Fruit fly (Drosophila melanogaster) whole organism, embryonic: ENCODE data around the gene Bem46.

ENCODE experiments used
- B-H2 ChIP-seq: fragments of 200-800 bp; sonication (Bioruptor generic); optimal IDR thresholded peaks from 2 replicates; lab custom pipeline; 2018; ENCODE audit warnings: missing biosample characterization, mild to moderate bottlenecking, missing genetic modification characterization
- Blimp-1 ChIP-seq: fragments of 200-800 bp; sonication (Bioruptor generic); optimal IDR thresholded peaks from 3 replicates; lab custom pipeline; 2018; ENCODE audit warnings: missing biosample characterization, missing genetic modification characterization, mild to moderate bottlenecking, moderate library complexity, missing genetic modification reagents
- CG10147 ChIP-seq: fragments of 200-800 bp; sonication (Bioruptor generic); optimal IDR thresholded peaks from 2 replicates; lab custom pipeline; 2019; ENCODE audit warnings: missing biosample characterization, mild to moderate bottlenecking, missing genetic modification characterization, moderate library complexity
- CG10209 ChIP-seq: fragments of 200-800 bp; sonication (Bioruptor generic); optimal IDR thresholded peaks from 3 replicates; lab custom pipeline; 2017; ENCODE audit warnings: missing biosample characterization, mild to moderate bottlenecking, missing genetic modification characterization, missing genetic modification reagents
- CG10274 ChIP-seq: fragments of 200-800 bp; sonication (Bioruptor generic); optimal IDR thresholded peaks from 3 replicates; lab custom pipeline; 2017; ENCODE audit warnings: missing biosample characterization, mild to moderate bottlenecking, missing genetic modification characterization
- CG11247 ChIP-seq: fragments of 200-800 bp; sonication (Bioruptor generic); IDR thresholded peaks from 2 replicates; pipeline ENCODE4 v1.3.6; 2022; ENCODE audit warnings: missing biosample characterization, missing genetic modification characterization
- CG11398 ChIP-seq: fragments of 200-800 bp; sonication (Bioruptor generic); optimal IDR thresholded peaks from 2 replicates; lab custom pipeline; 2016; ENCODE audit warnings: missing biosample characterization, missing genetic modification characterization
- CG11504 ChIP-seq: fragments of 200-800 bp; sonication (Bioruptor generic); optimal IDR thresholded peaks from 3 replicates; lab custom pipeline; 2019; ENCODE audit warnings: missing biosample characterization, mild to moderate bottlenecking, missing genetic modification characterization, moderate library complexity
- CG12104 ChIP-seq: fragments of 200-800 bp; sonication (Bioruptor generic); optimal IDR thresholded peaks from 3 replicates; lab custom pipeline; 2016; ENCODE audit warnings: missing biosample characterization, missing genetic modification characterization
- CG13624 ChIP-seq: fragments of 200-800 bp; sonication (Bioruptor generic); optimal IDR thresholded peaks from 2 replicates; lab custom pipeline; 2016; ENCODE audit warnings: missing biosample characterization, missing genetic modification characterization
- CG14014 ChIP-seq: fragments of 200-800 bp; sonication (Bioruptor generic); IDR thresholded peaks from 2 replicates; pipeline ENCODE4 v1.3.6; 2022; ENCODE audit warnings: missing biosample characterization, missing genetic modification characterization
- CG1603 ChIP-seq: fragments of 200-800 bp; sonication (Bioruptor generic); optimal IDR thresholded peaks from 2 replicates; lab custom pipeline; 2019; ENCODE audit warnings: missing biosample characterization, mild to moderate bottlenecking, missing genetic modification characterization, moderate library complexity
- CG17361 ChIP-seq: fragments of 200-800 bp; sonication (Bioruptor generic); IDR thresholded peaks from 3 replicates; pipeline ENCODE4 v1.3.6; 2022; ENCODE audit warnings: missing biosample characterization, missing genetic modification characterization
- CG18262 ChIP-seq: fragments of 200-800 bp; optimal IDR thresholded peaks from 3 replicates; lab custom pipeline; 2019; ENCODE audit warnings: missing biosample characterization, mild to moderate bottlenecking, missing genetic modification characterization, moderate library complexity
- CG2116 ChIP-seq: fragments of 200-800 bp; sonication (Bioruptor generic); optimal IDR thresholded peaks from 3 replicates; lab custom pipeline; 2018; ENCODE audit warnings: missing biosample characterization, mild to moderate bottlenecking, missing genetic modification characterization
- CG3065 ChIP-seq: fragments of 200-800 bp; sonication (Bioruptor generic); optimal IDR thresholded peaks from 2 replicates; lab custom pipeline; 2016; ENCODE audit warnings: missing biosample characterization, missing genetic modification characterization
- CG3281 ChIP-seq: fragments of 200-800 bp; sonication (Bioruptor generic); optimal IDR thresholded peaks from 3 replicates; lab custom pipeline; 2017; ENCODE audit warnings: missing biosample characterization, mild to moderate bottlenecking, missing genetic modification characterization
- CG34376 ChIP-seq: fragments of 200-800 bp; sonication (Bioruptor generic); optimal IDR thresholded peaks from 2 replicates; lab custom pipeline; 2018; ENCODE audit warnings: missing biosample characterization, mild to moderate bottlenecking, missing genetic modification characterization
- CG42726 ChIP-seq: fragments of 200-800 bp; sonication (Bioruptor generic); IDR thresholded peaks from 2 replicates; pipeline ENCODE4 v1.3.6; 2022; ENCODE audit warnings: missing biosample characterization, missing genetic modification characterization; ENCODE audit not compliant: partially characterized antibody
- CG4854 ChIP-seq: fragments of 200-800 bp; sonication (Bioruptor generic); optimal IDR thresholded peaks from 2 replicates; lab custom pipeline; 2016; ENCODE audit warnings: missing biosample characterization, missing genetic modification characterization, inconsistent platforms
- CG6689 ChIP-seq: fragments of 200-800 bp; sonication (Bioruptor generic); IDR thresholded peaks from 2 replicates; pipeline ENCODE4 v1.3.6; 2022; ENCODE audit warnings: missing biosample characterization, missing genetic modification characterization
- CG6791 ChIP-seq: fragments of 200-800 bp; sonication (Bioruptor generic); IDR thresholded peaks from 3 replicates; pipeline ENCODE4 v1.3.6; 2022; ENCODE audit warnings: missing biosample characterization, missing genetic modification characterization; ENCODE audit not compliant: partially characterized antibody
- CG6813 ChIP-seq: fragments of 200-800 bp; sonication (Bioruptor generic); optimal IDR thresholded peaks from 2 replicates; lab custom pipeline; 2017; ENCODE audit warnings: missing biosample characterization, missing genetic modification characterization, mild to moderate bottlenecking, moderate library complexity, missing genetic modification reagents
- CG7928 ChIP-seq: fragments of 200-800 bp; sonication (Bioruptor generic); optimal IDR thresholded peaks from 2 replicates; lab custom pipeline; 2017; ENCODE audit warnings: missing biosample characterization, mild to moderate bottlenecking, missing genetic modification characterization
- CHES-1-like ChIP-seq: fragments of 200-800 bp; sonication (Bioruptor generic); optimal IDR thresholded peaks from 2 replicates; lab custom pipeline; 2016; ENCODE audit warnings: missing biosample characterization, missing genetic modification characterization
- Doc3 ChIP-seq: fragments of 200-800 bp; sonication (Bioruptor generic); IDR thresholded peaks from 3 replicates; pipeline ENCODE4 v1.3.6; 2022; ENCODE audit warnings: missing biosample characterization, missing genetic modification characterization; ENCODE audit not compliant: partially characterized antibody
- ERR ChIP-seq: fragments of 200-800 bp; sonication (Bioruptor generic); optimal IDR thresholded peaks from 2 replicates; lab custom pipeline; 2016; ENCODE audit warnings: missing biosample characterization, missing genetic modification characterization
- Fer1 ChIP-seq: fragments of 200-800 bp; sonication (Bioruptor generic); optimal IDR thresholded peaks from 2 replicates; lab custom pipeline; 2017; ENCODE audit warnings: missing biosample characterization, mild to moderate bottlenecking, missing genetic modification characterization
- HmgZ ChIP-seq: fragments of 200-800 bp; sonication (Bioruptor generic); optimal IDR thresholded peaks from 2 replicates; lab custom pipeline; 2018; ENCODE audit warnings: missing biosample characterization, mild to moderate bottlenecking, missing genetic modification characterization
- Kr ChIP-seq: fragments of 200-800 bp; sonication (Bioruptor generic); optimal IDR thresholded peaks from 2 replicates; lab custom pipeline; 2017; ENCODE audit warnings: missing biosample characterization, mild to moderate bottlenecking, missing genetic modification characterization
- Myb ChIP-seq: fragments of 200-800 bp; sonication (Bioruptor generic); optimal IDR thresholded peaks from 2 replicates; lab custom pipeline; 2016; ENCODE audit warnings: missing biosample characterization, missing genetic modification characterization
- Rfx ChIP-seq: fragments of 200-800 bp; sonication (Bioruptor generic); IDR thresholded peaks from 2 replicates; pipeline ENCODE4 v1.3.6; 2022; ENCODE audit warnings: missing biosample characterization, missing genetic modification characterization
- Scr ChIP-seq: fragments of 200-800 bp; sonication (Bioruptor generic); IDR thresholded peaks from 2 replicates; pipeline ENCODE4 v1.3.6; 2022; ENCODE audit warnings: missing biosample characterization, missing genetic modification characterization; ENCODE audit not compliant: partially characterized antibody
- Stat92E ChIP-seq, 3 experiments: fragments of >200 bp in 2 of 3; fragments of 200-800 bp in 1 of 3; sonication (Bioruptor generic) in 1 of 3; optimal IDR thresholded peaks; 2 replicates each; lab custom pipeline; 2017 to 2019; ENCODE audit warnings: missing biosample characterization in 3 of 3, missing genetic modification characterization in 3 of 3, mild to moderate bottlenecking in 1 of 3, moderate library complexity in 1 of 3
- bcd ChIP-seq: fragments of 200-800 bp; sonication (Bioruptor generic); optimal IDR thresholded peaks from 2 replicates; lab custom pipeline; 2017; ENCODE audit warnings: missing biosample characterization, mild to moderate bottlenecking, missing genetic modification characterization
- caup ChIP-seq: fragments of 200-800 bp; sonication (Bioruptor generic); optimal IDR thresholded peaks from 3 replicates; lab custom pipeline; 2017; ENCODE audit warnings: missing biosample characterization, mild to moderate bottlenecking, missing genetic modification characterization, moderate library complexity; ENCODE audit not compliant: severe bottlenecking
- dmrt99B ChIP-seq: fragments of 200-800 bp; sonication (Bioruptor generic); optimal IDR thresholded peaks from 2 replicates; lab custom pipeline; 2018; ENCODE audit warnings: missing biosample characterization, mild to moderate bottlenecking, missing genetic modification characterization, moderate library complexity
- gcm ChIP-seq: fragments of 200-800 bp; sonication (Bioruptor generic); optimal IDR thresholded peaks from 2 replicates; lab custom pipeline; 2019; ENCODE audit warnings: missing biosample characterization, mild to moderate bottlenecking, missing genetic modification characterization, moderate library complexity
- grau ChIP-seq: fragments of 200-800 bp; optimal IDR thresholded peaks from 3 replicates; lab custom pipeline; 2019; ENCODE audit warnings: missing biosample characterization, mild to moderate bottlenecking, missing genetic modification characterization, moderate library complexity
- luna ChIP-seq: fragments of 200-800 bp; sonication (Bioruptor generic); optimal IDR thresholded peaks from 2 replicates; lab custom pipeline; 2016; ENCODE audit warnings: missing biosample characterization, missing genetic modification characterization
- oc ChIP-seq: fragments of 200-800 bp; sonication (Bioruptor generic); optimal IDR thresholded peaks from 2 replicates; lab custom pipeline; 2018; ENCODE audit warnings: missing biosample characterization, mild to moderate bottlenecking, missing genetic modification characterization, moderate library complexity
- pzg ChIP-seq: fragments of 200-800 bp; sonication (Bioruptor generic); optimal IDR thresholded peaks from 3 replicates; lab custom pipeline; 2018; ENCODE audit warnings: missing biosample characterization, mild to moderate bottlenecking, missing genetic modification characterization, moderate library complexity
- row ChIP-seq: fragments of 200-800 bp; sonication (Bioruptor generic); IDR thresholded peaks from 3 replicates; pipeline ENCODE4 v1.3.6; 2022; ENCODE audit warnings: missing biosample characterization, missing genetic modification characterization
- sd ChIP-seq: fragments of 200-800 bp; sonication (Bioruptor generic); optimal IDR thresholded peaks from 3 replicates; lab custom pipeline; 2018; ENCODE audit warnings: missing biosample characterization, mild to moderate bottlenecking, missing genetic modification characterization, moderate library complexity
- sna ChIP-seq: fragments of 200-800 bp; sonication (Bioruptor generic); IDR thresholded peaks from 2 replicates; pipeline ENCODE4 v1.3.6; 2022; ENCODE audit warnings: missing biosample characterization, missing genetic modification characterization; ENCODE audit not compliant: partially characterized antibody
- so ChIP-seq: fragments of 200-800 bp; sonication (Bioruptor generic); IDR thresholded peaks from 3 replicates; pipeline ENCODE4 v1.3.6; 2022; ENCODE audit warnings: missing biosample characterization, missing genetic modification characterization
- sug ChIP-seq: fragments of 200-800 bp; optimal IDR thresholded peaks from 2 replicates; lab custom pipeline; 2019; ENCODE audit warnings: missing biosample characterization, mild to moderate bottlenecking, missing genetic modification characterization, moderate library complexity
- tna ChIP-seq: fragments of 200-800 bp; sonication (Bioruptor generic); IDR thresholded peaks from 2 replicates; pipeline ENCODE4 v1.3.6; 2022; ENCODE audit warnings: missing biosample characterization, missing genetic modification characterization; ENCODE audit not compliant: partially characterized antibody
- zen2 ChIP-seq: fragments of 200-800 bp; sonication (Bioruptor generic); IDR thresholded peaks from 3 replicates; pipeline ENCODE4 v1.3.6; 2022; ENCODE audit warnings: missing biosample characterization, missing genetic modification characterization; ENCODE audit not compliant: partially characterized antibody

Bem46 gene

dm6 chr2L:2999113-2999512, 11.2 kb downstream of the Bem46 start, which contains the start of gene Ccdc85 (continued):
- TF ChIP-seq CG10209 (GFP tag; lab: Kevin White, UChicago) (no peak), grau (peak; percentile 17), Rfx (GFP tag; lab: Robert Waterston, UW) (peak; percentile 19; the same call in 1 of the 2 replicates), CG10147 (GFP tag; lab: Kevin White, UChicago) (no peak), caup (peak; percentile 11), CG6689 (no peak), CG11504 (tag; lab: Kevin White, UChicago) (no peak), Blimp-1 (peak; percentile 24), tna (GFP tag; lab: Robert Waterston, UW) (peak; percentile 100), sna (peak; percentile 96), CHES-1-like (peak; percentile 17), ERR (GFP tag; lab: Kevin White, UChicago) (peak; percentile 15), B-H2 (GFP tag; lab: Kevin White, UChicago) (peak; percentile 30), gcm (peak; percentile 47), sd (tag; lab: Kevin White, UChicago) (peak; percentile 17), CG34376 (GFP tag; lab: Kevin White, UChicago) (peak; percentile 5), dmrt99B (tag; lab: Kevin White, UChicago) (no peak), sug (tag; lab: Kevin White, UChicago) (peak; percentile 27), zen2 (GFP tag; lab: Robert Waterston, UW) (peak; percentile 98), CG17361 (no peak; the same call in 2 of the 3 replicates), CG4854 (GFP tag; lab: Kevin White, UChicago) (no peak), CG3065 (no peak), HmgZ (tag; lab: Kevin White, UChicago) (peak; percentile 58), CG3281 (GFP tag; lab: Kevin White, UChicago) (no peak), Stat92E (GFP tag; optimal IDR thresholded peaks at IDR 0.05; lab: Kevin White, UChicago) (peak in 1 of 3 experiments; percentile 41), CG12104 (GFP tag; lab: Kevin White, UChicago) (no peak), pzg (GFP tag; lab: Kevin White, UChicago) (peak; percentile 80), CG2116 (GFP tag; lab: Kevin White, UChicago) (peak; percentile 88), Fer1 (GFP tag; lab: Kevin White, UChicago) (peak; percentile 28), Myb (GFP tag; lab: Kevin White, UChicago) (peak; percentile 97), Doc3 (GFP tag; lab: Robert Waterston, UW) (peak; percentile 78), CG6813 (GFP tag; lab: Kevin White, UChicago) (no peak), so (GFP tag; lab: Robert Waterston, UW) (no peak), CG1603 (tag; lab: Kevin White, UChicago) (peak; percentile 76), CG13624 (GFP tag; lab: Kevin White, UChicago) (peak; percentile 55), Scr (GFP tag; lab: Robert Waterston, UW) (peak; percentile 92), CG10274 (GFP tag; lab: Kevin White, UChicago) (no peak), CG14014 (GFP tag; lab: Robert Waterston, UW) (no peak), CG7928 (GFP tag; lab: Kevin White, UChicago) (no peak), Kr (GFP tag; lab: Kevin White, UChicago) (no peak), oc (tag; lab: Kevin White, UChicago) (no peak), row (GFP tag; lab: Robert Waterston, UW) (peak; percentile 21; the same call in 1 of the 3 replicates), CG6791 (GFP tag; lab: Robert Waterston, UW) (peak; percentile 99), bcd (GFP tag; lab: Kevin White, UChicago) (no peak), luna (GFP tag; lab: Kevin White, UChicago) (no peak), CG11247 (GFP tag; lab: Robert Waterston, UW) (no peak), CG18262 (peak; percentile 7), CG42726 (GFP tag; lab: Robert Waterston, UW) (peak; percentile 92), CG11398 (GFP tag; lab: Kevin White, UChicago) (no peak)
